Worm (Caenorhabditis elegans) whole organism, L1 larva: ENCODE measurements around the gene alh-9.
A peak's percentile ranks its signal among the peaks of the same experiment; 100 is the strongest.

ENCODE experiments used
- C34B4.2 ChIP-seq: sonication (generic microtip); optimal IDR thresholded peaks from 2 replicates; lab custom pipeline; 2017; ENCODE audit warnings: mild to moderate bottlenecking, missing genetic modification characterization, missing compliant biosample characterization
- F16B12.6 ChIP-seq: fragments of 150-350 bp; optimal IDR thresholded peaks from 2 replicates; lab custom pipeline; 2014; ENCODE audit warnings: missing biosample characterization, missing genetic modification characterization
- aha-1 ChIP-seq: fragments of 150-350 bp; optimal IDR thresholded peaks from 2 replicates; lab custom pipeline; 2014; ENCODE audit warnings: missing biosample characterization, missing genetic modification characterization
- blmp-1 ChIP-seq: fragments of 150-350 bp; optimal IDR thresholded peaks from 2 replicates; lab custom pipeline; 2014; ENCODE audit warnings: missing biosample characterization, missing genetic modification characterization
- ceh-88 ChIP-seq: fragments of 200-800 bp; sonication (Bioruptor generic); IDR thresholded peaks from 2 replicates; pipeline ENCODE4 v1.3.6; 2022; ENCODE audit warnings: missing genetic modification characterization, missing compliant biosample characterization
- ceh-90 ChIP-seq: sonication (generic microtip); optimal IDR thresholded peaks from 2 replicates; lab custom pipeline; 2016; ENCODE audit warnings: missing genetic modification characterization, missing compliant biosample characterization
- ces-1 ChIP-seq: fragments of 150-350 bp; optimal IDR thresholded peaks from 2 replicates; lab custom pipeline; 2014; ENCODE audit warnings: missing biosample characterization, missing genetic modification reagents, missing genetic modification characterization
- dpl-1 ChIP-seq, 3 experiments: fragments of 150-350 bp in 2 of 3; sonication (generic microtip) in 1 of 3; optimal IDR thresholded peaks; 2 replicates each; lab custom pipeline; 2014 to 2017; ENCODE audit warnings: missing biosample characterization in 3 of 3, missing genetic modification characterization in 3 of 3, missing genetic modification reagents in 3 of 3
- dsc-1 ChIP-seq: sonication (generic microtip); optimal IDR thresholded peaks from 2 replicates; lab custom pipeline; 2016; ENCODE audit warnings: mild to moderate bottlenecking, missing genetic modification characterization, missing compliant biosample characterization
- efl-1 ChIP-seq, 4 experiments: fragments of 150-350 bp; optimal IDR thresholded peaks in 3 of 4; peaks in 1 of 4; 1 replicate in 1 of 4; 2 replicates in 3 of 4; lab custom pipeline; 2014; ENCODE audit warnings: missing biosample characterization in 2 of 4, missing genetic modification characterization in 2 of 4, missing genetic modification reagents in 2 of 4
- efl-3 ChIP-seq: fragments of 200-800 bp; sonication (Bioruptor generic); optimal IDR thresholded peaks from 2 replicates; lab custom pipeline; 2018; ENCODE audit warnings: mild to moderate bottlenecking, missing genetic modification characterization, missing compliant biosample characterization
- egl-13 ChIP-seq: sonication (generic microtip); optimal IDR thresholded peaks from 2 replicates; lab custom pipeline; 2016; ENCODE audit warnings: missing genotype, missing genetic modification reagents, missing genetic modification characterization, missing compliant biosample characterization
- elt-2 ChIP-seq: sonication (generic microtip); optimal IDR thresholded peaks from 2 replicates; lab custom pipeline; 2016; ENCODE audit warnings: missing genetic modification characterization, mild to moderate bottlenecking, inconsistent platforms, missing compliant biosample characterization, missing genetic modification reagents
- elt-3 ChIP-seq, 6 experiments: fragments of 150-350 bp in 1 of 6; sonication (generic microtip); optimal IDR thresholded peaks; 2 replicates each; lab custom pipeline; 2017 to 2018; ENCODE audit warnings: missing biosample characterization in 6 of 6, missing genetic modification characterization in 6 of 6, inconsistent platforms in 1 of 6
- ets-5 ChIP-seq: fragments of 200-800 bp; sonication (Bioruptor generic); IDR thresholded peaks from 2 replicates; pipeline ENCODE4 v1.3.6; 2022; ENCODE audit warnings: missing genetic modification characterization, missing compliant biosample characterization
- fkh-4 ChIP-seq: sonication (generic microtip); optimal IDR thresholded peaks from 2 replicates; lab custom pipeline; 2016; ENCODE audit warnings: missing compliant biosample characterization, missing genetic modification characterization, borderline replicate concordance
- hpl-2 ChIP-seq: fragments of 150-350 bp; optimal IDR thresholded peaks from 2 replicates; lab custom pipeline; 2014; ENCODE audit warnings: missing biosample characterization, missing genetic modification reagents, missing genetic modification characterization
- jun-1 ChIP-seq: fragments of 150-350 bp; optimal IDR thresholded peaks from 2 replicates; lab custom pipeline; 2014; ENCODE audit warnings: missing biosample characterization, missing genetic modification reagents, missing genetic modification characterization
- lin-13 ChIP-seq: fragments of 150-350 bp; optimal IDR thresholded peaks from 2 replicates; lab custom pipeline; 2014; ENCODE audit warnings: missing biosample characterization, missing genetic modification reagents, missing genetic modification characterization
- lin-14 ChIP-seq: fragments of 200-800 bp; sonication (Bioruptor generic); optimal IDR thresholded peaks from 2 replicates; lab custom pipeline; 2018; ENCODE audit warnings: mild to moderate bottlenecking, missing genetic modification characterization, moderate library complexity, missing compliant biosample characterization
- lin-39 ChIP-seq: fragments of 150-350 bp; optimal IDR thresholded peaks from 2 replicates; lab custom pipeline; 2014; ENCODE audit warnings: missing biosample characterization, missing genetic modification reagents, missing genetic modification characterization
- lsy-2 ChIP-seq, 2 experiments: fragments of 150-350 bp; optimal IDR thresholded peaks; 2 replicates each; lab custom pipeline; 2014; ENCODE audit warnings: missing biosample characterization in 2 of 2, missing genetic modification characterization in 2 of 2
- mab-9 ChIP-seq: fragments of 200-800 bp; sonication (Bioruptor generic); IDR thresholded peaks from 2 replicates; pipeline ENCODE4 v1.3.6; 2022; ENCODE audit warnings: missing genetic modification reagents, missing genetic modification characterization, missing compliant biosample characterization
- mef-2 ChIP-seq: fragments of 150-350 bp; optimal IDR thresholded peaks from 2 replicates; lab custom pipeline; 2014; ENCODE audit warnings: missing biosample characterization, missing genetic modification characterization
- mep-1 ChIP-seq: fragments of 150-350 bp; optimal IDR thresholded peaks from 2 replicates; lab custom pipeline; 2014; ENCODE audit warnings: missing biosample characterization, missing genetic modification characterization
- nhr-12 ChIP-seq: sonication (generic microtip); optimal IDR thresholded peaks from 2 replicates; lab custom pipeline; 2017; ENCODE audit warnings: missing biosample characterization, missing genetic modification characterization
- nhr-19 ChIP-seq: fragments of 200-800 bp; sonication (Bioruptor generic); conservative IDR thresholded peaks from 2 replicates; pipeline ENCODE4 v1.3.6; 2022; ENCODE audit warnings: missing genetic modification characterization, missing compliant biosample characterization
- nhr-20 ChIP-seq: sonication (generic microtip); optimal IDR thresholded peaks from 2 replicates; lab custom pipeline; 2016; ENCODE audit warnings: mild to moderate bottlenecking, missing genetic modification characterization, missing compliant biosample characterization
- nhr-237 ChIP-seq: fragments of 150-350 bp; optimal IDR thresholded peaks from 2 replicates; lab custom pipeline; 2014; ENCODE audit warnings: missing biosample characterization, missing genetic modification characterization
- nhr-47 ChIP-seq: sonication (generic microtip); optimal IDR thresholded peaks from 2 replicates; lab custom pipeline; 2016; ENCODE audit warnings: mild to moderate bottlenecking, missing genetic modification characterization, moderate library complexity, missing compliant biosample characterization
- nhr-76 ChIP-seq: sonication (generic microtip); optimal IDR thresholded peaks from 2 replicates; lab custom pipeline; 2017; ENCODE audit warnings: missing biosample characterization, missing genetic modification characterization
- nhr-77 ChIP-seq: fragments of 150-350 bp; optimal IDR thresholded peaks from 2 replicates; lab custom pipeline; 2014; ENCODE audit warnings: missing biosample characterization, missing genetic modification characterization
- nhr-84 ChIP-seq: sonication (generic microtip); optimal IDR thresholded peaks from 2 replicates; lab custom pipeline; 2017; ENCODE audit warnings: missing biosample characterization, missing genetic modification characterization
- pag-3 ChIP-seq: sonication (generic microtip); optimal IDR thresholded peaks from 2 replicates; lab custom pipeline; 2017; ENCODE audit warnings: missing genetic modification characterization, mild to moderate bottlenecking, missing compliant biosample characterization, antibody characterized with exemption, borderline replicate concordance; ENCODE audit not compliant: insufficient read depth
- pax-3 ChIP-seq: fragments of 200-800 bp; sonication (Bioruptor generic); optimal IDR thresholded peaks from 2 replicates; lab custom pipeline; 2018; ENCODE audit warnings: mild to moderate bottlenecking, missing genetic modification characterization, moderate library complexity, missing compliant biosample characterization
- pqm-1 ChIP-seq: sonication (generic microtip); optimal IDR thresholded peaks from 3 replicates; lab custom pipeline; 2017; ENCODE audit warnings: missing biosample characterization, missing genetic modification characterization
- rnt-1 ChIP-seq: sonication (generic microtip); optimal IDR thresholded peaks from 2 replicates; lab custom pipeline; 2016; ENCODE audit warnings: mild to moderate bottlenecking, missing genetic modification characterization, moderate library complexity, missing compliant biosample characterization
- snpc-4 ChIP-seq: fragments of 150-350 bp; optimal IDR thresholded peaks from 2 replicates; lab custom pipeline; 2014; ENCODE audit warnings: missing biosample characterization, missing genetic modification characterization
- snu-23 ChIP-seq: sonication (generic microtip); optimal IDR thresholded peaks from 2 replicates; lab custom pipeline; 2016; ENCODE audit warnings: missing genetic modification characterization, missing compliant biosample characterization
- sptf-1 ChIP-seq: fragments of 150-350 bp; optimal IDR thresholded peaks from 2 replicates; lab custom pipeline; 2014; ENCODE audit warnings: missing biosample characterization, missing genetic modification characterization
- tbx-2 ChIP-seq: sonication (generic microtip); optimal IDR thresholded peaks from 2 replicates; lab custom pipeline; 2016; ENCODE audit warnings: missing genetic modification characterization, missing compliant biosample characterization
- unc-130 ChIP-seq: fragments of 150-350 bp; optimal IDR thresholded peaks from 2 replicates; lab custom pipeline; 2017; ENCODE audit warnings: missing biosample characterization, missing genetic modification characterization, inconsistent platforms
- unc-30 ChIP-seq: sonication (generic microtip); optimal IDR thresholded peaks from 2 replicates; lab custom pipeline; 2017; ENCODE audit warnings: missing biosample characterization, missing genetic modification characterization
- zip-4 ChIP-seq: fragments of 200-800 bp; sonication (Bioruptor generic); optimal IDR thresholded peaks from 2 replicates; lab custom pipeline; 2018; ENCODE audit warnings: mild to moderate bottlenecking, missing genetic modification characterization, moderate library complexity, missing compliant biosample characterization

Gene alh-9

DNA sequence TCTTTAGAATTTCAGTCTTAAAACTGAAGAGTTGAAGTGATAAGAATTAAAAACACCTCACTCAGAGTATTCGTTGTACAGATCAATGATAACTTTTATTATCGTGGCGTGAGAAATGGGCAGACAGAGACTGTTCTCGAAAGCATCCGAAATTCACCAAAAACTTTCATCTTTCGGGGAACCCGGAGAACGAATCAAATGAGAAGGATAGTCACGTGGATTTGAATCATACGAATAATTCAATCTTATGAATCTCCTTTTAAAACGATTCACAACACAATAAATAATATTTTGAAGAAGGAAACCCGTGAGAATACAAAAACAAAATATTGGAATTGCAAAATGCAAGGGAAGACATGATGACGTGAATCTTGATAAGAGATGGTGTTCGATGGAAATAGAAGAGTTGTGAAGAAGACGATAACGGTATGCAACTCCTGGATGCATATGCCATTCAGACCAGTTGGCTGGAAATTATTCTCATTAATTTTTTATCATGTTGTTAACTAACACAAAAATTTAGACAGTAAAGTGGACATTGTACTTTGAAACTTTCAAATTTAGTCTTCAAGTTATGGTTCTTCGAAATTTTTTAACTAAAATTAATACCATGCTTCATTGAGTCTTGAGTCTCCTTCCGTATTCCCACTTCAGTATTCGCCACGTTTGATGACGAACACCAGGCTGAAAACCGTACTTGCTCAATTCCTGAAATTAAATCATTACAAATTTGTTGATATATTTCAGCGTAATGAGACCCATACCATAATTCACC, 21.2 kb downstream of the alh-9 start (continued):
- no peak for TF ChIP-seq hpl-2 (GFP tag; lab: Kevin White, UChicago)
- TF ChIP-seq ceh-88 (GFP tag; lab: Robert Waterston, UW), result no peak
- TF ChIP-seq pag-3 (tag; lab: Kevin White, UChicago), result no peak
- no peak for TF ChIP-seq nhr-77 (tag; lab: Kevin White, UChicago)
- TF ChIP-seq zip-4, result no peak
- no peak for TF ChIP-seq nhr-12
- TF ChIP-seq C34B4.2 (tag; lab: Kevin White, UChicago), result no peak
- no peak for TF ChIP-seq F16B12.6 (tag; lab: Kevin White, UChicago)
- TF ChIP-seq mef-2, result no peak
- no peak for TF ChIP-seq rnt-1 (tag; lab: Kevin White, UChicago)
- TF ChIP-seq nhr-20 (tag; lab: Kevin White, UChicago), result peak; percentile 63
- TF ChIP-seq nhr-237 (tag; lab: Kevin White, UChicago), result no peak
- peak; percentile 21 for TF ChIP-seq mep-1
- no peak for TF ChIP-seq dsc-1 (tag; lab: Kevin White, UChicago)
- TF ChIP-seq aha-1 (tag; lab: Kevin White, UChicago), result no peak
- TF ChIP-seq jun-1 (tag; lab: Kevin White, UChicago), result no peak
- TF ChIP-seq ceh-90 (tag; lab: Kevin White, UChicago), result no peak
- no peak for TF ChIP-seq unc-130
- TF ChIP-seq lin-14 (GFP tag; lab: Kevin White, UChicago), result peak; percentile 31
- TF ChIP-seq elt-3 (tag; optimal IDR thresholded peaks at IDR 0.05; lab: Kevin White, UChicago), result peak in 4 of 6 experiments; percentile 10 to 61 (median 28)
- no peak for TF ChIP-seq lin-13 (GFP tag; lab: Kevin White, UChicago)
- TF ChIP-seq efl-3 (GFP tag; lab: Kevin White, UChicago), result no peak
- TF ChIP-seq sptf-1 (tag; lab: Kevin White, UChicago), result no peak
- TF ChIP-seq nhr-47 (tag; lab: Kevin White, UChicago), result no peak
- no peak for TF ChIP-seq pax-3
- no peak for TF ChIP-seq nhr-76 (tag; lab: Kevin White, UChicago)
- TF ChIP-seq egl-13 (tag; lab: Kevin White, UChicago), result no peak
- no peak for TF ChIP-seq lin-39
- TF ChIP-seq nhr-19, result peak; percentile 27
- no peak for TF ChIP-seq fkh-4
- no peak for TF ChIP-seq ces-1 (GFP tag; lab: Kevin White, UChicago)
- no peak for TF ChIP-seq snpc-4
- no peak for TF ChIP-seq unc-30

DNA sequence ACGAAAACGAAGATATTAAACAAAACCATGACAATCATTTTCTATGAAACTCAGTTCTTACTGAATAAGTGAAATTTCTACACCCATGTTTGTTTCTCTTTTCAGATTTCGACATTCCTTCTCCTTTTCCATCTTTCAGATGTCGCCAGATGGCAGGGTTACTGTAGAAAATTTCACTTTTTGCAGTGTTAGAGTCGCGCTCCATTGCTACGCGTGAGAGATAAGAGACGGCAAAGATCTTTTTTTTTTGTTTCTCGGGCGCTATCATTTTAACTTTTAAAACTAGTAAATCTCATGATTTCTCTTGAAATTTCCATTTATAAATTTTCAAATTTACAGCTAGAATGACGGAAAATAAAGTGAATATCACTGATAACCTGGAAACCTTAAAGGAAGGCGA, 22.4 kb downstream of the alh-9 start, which contains the start of the genes mig-21 and F01F1.2:
Gene mig-21 (minus strand): TSS at position 166 of the 400 bp plus-strand sequence.
Gene F01F1.2 (plus strand): TSS at position 340 of the 400 bp plus-strand sequence.
- TF ChIP-seq efl-3 (GFP tag; lab: Kevin White, UChicago) (no peak), nhr-84 (tag; lab: Kevin White, UChicago) (no peak), lsy-2 (tag; optimal IDR thresholded peaks at IDR 0.05; lab: Kevin White, UChicago) (peak in 1 of 2 experiments; percentile 87), dpl-1 (GFP tag; optimal IDR thresholded peaks at IDR 0.05; lab: Kevin White, UChicago) (peak in 1 of 3 experiments; percentile 16), ets-5 (no peak), snu-23 (GFP tag; lab: Kevin White, UChicago) (no peak), pqm-1 (tag; lab: Kevin White, UChicago) (no peak), elt-2 (tag; lab: Kevin White, UChicago) (no peak), rnt-1 (tag; lab: Kevin White, UChicago) (no peak), lin-39 (no peak), efl-1 (optimal IDR thresholded peaks at IDR 0.05; lab: Kevin White, UChicago) (no peak), efl-1 (GFP tag; optimal IDR thresholded peaks at IDR 0.05 in 1 of 2; lab: Kevin White, UChicago) (peak in 1 of 2 experiments; percentile 82), blmp-1 (tag; lab: Kevin White, UChicago) (peak; percentile 96), mab-9 (GFP tag; lab: Robert Waterston, UW) (no peak), tbx-2 (no peak)
